Worm (Caenorhabditis elegans) whole organism, midembryonic: ENCODE data around the gene F41G3.21.

Source experiments
- T22C8.4 ChIP-seq: fragments of 200-800 bp; sonication (Bioruptor generic); IDR thresholded peaks from 2 replicates; pipeline ENCODE4 v1.3.6; 2022; ENCODE audit warnings: missing genetic modification characterization, missing compliant biosample characterization
- cog-1 ChIP-seq: sonication (generic microtip); optimal IDR thresholded peaks from 2 replicates; lab custom pipeline; 2016; ENCODE audit warnings: missing genetic modification characterization, missing compliant biosample characterization
- flt-1 ChIP-seq: fragments of 200-800 bp; sonication (Bioruptor generic); IDR thresholded peaks from 2 replicates; pipeline ENCODE4 v1.3.6; 2022; ENCODE audit warnings: missing genetic modification characterization, missing compliant biosample characterization
- med-1 ChIP-seq: sonication (generic microtip); optimal IDR thresholded peaks from 2 replicates; lab custom pipeline; 2017; ENCODE audit warnings: missing genetic modification characterization, mild to moderate bottlenecking, missing compliant biosample characterization, antibody characterized with exemption, missing genetic modification reagents; ENCODE audit not compliant: insufficient read depth
- ref-1 ChIP-seq: fragments of 200-800 bp; sonication (Bioruptor generic); conservative IDR thresholded peaks from 2 replicates; pipeline ENCODE4 v1.3.6; 2022; ENCODE audit warnings: missing genetic modification reagents, missing genetic modification characterization, missing compliant biosample characterization
- ztf-23 ChIP-seq: fragments of 200-800 bp; sonication (Bioruptor generic); IDR thresholded peaks from 2 replicates; pipeline ENCODE4 v1.3.6; 2022; ENCODE audit warnings: missing genetic modification reagents, missing genetic modification characterization, missing compliant biosample characterization

DNA sequence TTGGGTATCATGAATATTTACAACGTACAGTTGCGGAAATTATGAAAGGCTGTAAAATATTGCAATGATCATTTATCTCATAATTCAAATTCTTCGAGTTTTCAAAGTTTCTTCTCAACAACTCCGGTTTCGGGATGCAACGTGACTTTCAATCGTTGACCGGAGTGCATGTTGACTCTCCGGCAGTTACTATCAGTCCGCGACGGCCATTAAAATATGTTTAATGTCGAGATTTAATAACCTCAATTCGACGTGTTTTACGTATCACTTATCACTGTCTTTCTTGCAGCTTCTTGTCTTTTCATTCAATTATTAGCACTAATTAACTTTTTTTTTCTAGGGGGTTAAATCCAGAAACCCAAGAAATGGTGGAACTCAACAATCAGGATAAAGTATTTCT, 34.5 kb downstream of the F41G3.21 start, which contains the start of gene tsp-10:
- TF ChIP-seq cog-1 (tag; lab: Kevin White, UChicago), result no peak
- no peak for TF ChIP-seq T22C8.4 (GFP tag; lab: Robert Waterston, UW)
- no peak for TF ChIP-seq med-1
- TF ChIP-seq ztf-23 (GFP tag; lab: Robert Waterston, UW), result no peak
- TF ChIP-seq ref-1 (GFP tag; lab: Robert Waterston, UW), result no peak
- no peak for TF ChIP-seq flt-1 (GFP tag; lab: Robert Waterston, UW)
